Worm (Caenorhabditis elegans): ENCODE measurements around the gene ttbk-7.

DNA sequence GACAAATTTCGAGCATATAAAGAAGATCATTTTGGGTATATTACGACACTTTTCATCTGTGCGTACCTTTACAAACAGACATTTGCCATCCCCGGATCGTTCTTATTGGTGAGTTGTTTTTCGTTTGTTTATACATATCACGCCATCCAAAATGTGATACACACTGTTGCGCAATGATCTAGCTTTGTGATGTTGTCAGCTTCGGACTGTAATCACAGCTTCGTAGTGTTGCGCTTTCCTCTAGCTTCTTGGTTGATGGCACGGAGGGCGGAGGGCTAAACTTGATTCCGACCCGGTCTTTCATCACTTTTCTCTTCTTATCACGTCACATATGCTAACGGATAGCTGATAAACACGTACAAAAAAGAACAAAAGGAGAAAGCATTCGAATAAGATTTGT, 16.3 kb downstream of the ttbk-7 start:
- TF ChIP-seq dao-5 (tag; optimal IDR thresholded peaks at IDR 0.05) (no peak), W03F9.2 (tag; optimal IDR thresholded peaks at IDR 0.05) (no peak), him-1 (tag; optimal IDR thresholded peaks at IDR 0.05) (no peak)
